Fruit fly (Drosophila melanogaster): ENCODE measurements around the gene Iml1.

Iml1 gene

dm6 chr3L:1578391-1578948, 44.6 kb upstream of the Iml1 start (continued):
- no peak for TF ChIP-seq CG6272 (GFP tag; IDR thresholded peaks at IDR 0.05)
- TF ChIP-seq TFAM (GFP tag; optimal IDR thresholded peaks at IDR 0.05): no peak
- no peak for TF ChIP-seq Elba2 (GFP tag; optimal IDR thresholded peaks at IDR 0.05)
- TF ChIP-seq sug (tag; optimal IDR thresholded peaks at IDR 0.05): no peak
- peak; percentile 45 for TF ChIP-seq CG9727 (GFP tag; optimal IDR thresholded peaks at IDR 0.05)
- no peak for TF ChIP-seq abd-A (tag; optimal IDR thresholded peaks at IDR 0.05)
- TF ChIP-seq row (GFP tag; IDR thresholded peaks at IDR 0.05): peak; percentile 57; the same call in 2 of the 3 replicates
- TF ChIP-seq dimm (GFP tag; IDR thresholded peaks at IDR 0.05): no peak
- no peak for TF ChIP-seq en (GFP tag; optimal IDR thresholded peaks at IDR 0.05)
- TF ChIP-seq CG30431 (GFP tag; optimal IDR thresholded peaks at IDR 0.05): no peak
- no peak for TF ChIP-seq insv (GFP tag; optimal IDR thresholded peaks at IDR 0.05)
- no peak; the same call in 1 of the 2 replicates for TF ChIP-seq ara (GFP tag; IDR thresholded peaks at IDR 0.05)
- peak; percentile 50 for TF ChIP-seq CG15601 (tag; optimal IDR thresholded peaks at IDR 0.05)
- 0 out of 2 replicates have a peak, but pooled peaks have one; percentile 22 for TF ChIP-seq CG14441 (GFP tag; IDR thresholded peaks at IDR 0.05)
- TF ChIP-seq tgo (GFP tag; IDR thresholded peaks at IDR 0.05): peak; percentile 41; the same call in 1 of the 3 replicates
- TF ChIP-seq D19B (GFP tag; optimal IDR thresholded peaks at IDR 0.05): peak; percentile 14
- no peak for TF ChIP-seq Dip2 (GFP tag; IDR thresholded peaks at IDR 0.05)
- TF ChIP-seq NfI (GFP tag; optimal IDR thresholded peaks at IDR 0.05): no peak
- no peak for TF ChIP-seq zen (tag; optimal IDR thresholded peaks at IDR 0.05)
- TF ChIP-seq MTF-1 (GFP tag; optimal IDR thresholded peaks at IDR 0.05; ENCODE audit: borderline replicate concordance): no peak
- TF ChIP-seq Drgx (GFP tag; IDR thresholded peaks at IDR 0.05): peak; percentile 9; the same call in 1 of the 2 replicates
- TF ChIP-seq fd3F (GFP tag; optimal IDR thresholded peaks at IDR 0.05): peak; percentile 3
- 0 out of 2 replicates have a peak, but pooled peaks have one; percentile 4 for TF ChIP-seq Dref (GFP tag; IDR thresholded peaks at IDR 0.05)
- no peak for TF ChIP-seq pho (GFP tag; optimal IDR thresholded peaks at IDR 0.05)
- TF ChIP-seq fd96Cb (tag; optimal IDR thresholded peaks at IDR 0.05): peak; percentile 41
- no peak for TF ChIP-seq CG3995 (GFP tag; optimal IDR thresholded peaks at IDR 0.05)
- TF ChIP-seq CG5953 (GFP tag; IDR thresholded peaks at IDR 0.05): no peak
- TF ChIP-seq Awh (GFP tag; IDR thresholded peaks at IDR 0.05): peak; percentile 59
- no peak for TF ChIP-seq Dll (GFP tag; IDR thresholded peaks at IDR 0.05; ENCODE audit: partially characterized antibody)
- peak; percentile 49 for TF ChIP-seq Rfx (GFP tag; IDR thresholded peaks at IDR 0.05)
- TF ChIP-seq CG10979 (tag; optimal IDR thresholded peaks at IDR 0.05): peak; percentile 25
- no peak for TF ChIP-seq Dfd (GFP tag; optimal IDR thresholded peaks at IDR 0.05)
- no peak for TF ChIP-seq CG11560 (tag; IDR thresholded peaks at IDR 0.05)
- TF ChIP-seq Dek (tag; optimal IDR thresholded peaks at IDR 0.05): no peak
- peak; percentile 6 for TF ChIP-seq her (GFP tag; optimal IDR thresholded peaks at IDR 0.05)
- peak; percentile 23 for TF ChIP-seq jumu (GFP tag; optimal IDR thresholded peaks at IDR 0.05)
- TF ChIP-seq kah (GFP tag; optimal IDR thresholded peaks at IDR 0.05): no peak
- TF ChIP-seq CG14050 (GFP tag; IDR thresholded peaks at IDR 0.05): no peak
- peak; percentile 46 for TF ChIP-seq ranshi (GFP tag; IDR thresholded peaks at IDR 0.05)
- peak; percentile 37 for TF ChIP-seq CG4820 (GFP tag; optimal IDR thresholded peaks at IDR 0.05)
- TF ChIP-seq chn (GFP tag; optimal IDR thresholded peaks at IDR 0.05): no peak
- no peak for TF ChIP-seq C15 (GFP tag; IDR thresholded peaks at IDR 0.05)
- peak; percentile 52 for TF ChIP-seq Sox100B (GFP tag; optimal IDR thresholded peaks at IDR 0.05)
- peak; percentile 22 for TF ChIP-seq az2 (GFP tag; optimal IDR thresholded peaks at IDR 0.05)
- TF ChIP-seq CG12219 (GFP tag; optimal IDR thresholded peaks at IDR 0.05): no peak
- peak; percentile 2 for TF ChIP-seq ftz-f1 (GFP tag; optimal IDR thresholded peaks at IDR 0.05)
- no peak for TF ChIP-seq oc (tag; optimal IDR thresholded peaks at IDR 0.05)
- no peak for TF ChIP-seq CG32767 (GFP tag; IDR thresholded peaks at IDR 0.05)
- no peak for TF ChIP-seq cg (GFP tag; optimal IDR thresholded peaks at IDR 0.05)
- no peak for TF ChIP-seq CG12299 (tag; optimal IDR thresholded peaks at IDR 0.05)
- no peak for TF ChIP-seq jigr1 (GFP tag; IDR thresholded peaks at IDR 0.05)
- TF ChIP-seq h (optimal IDR thresholded peaks at IDR 0.05): no peak

Measured in whole organism, embryonic.